Fruit fly (Drosophila melanogaster) whole organism, embryonic: ENCODE results near the gene CG7728.

ENCODE experiments used
- B-H1 ChIP-seq: fragments of 200-800 bp; sonication (Bioruptor generic); IDR thresholded peaks from 3 replicates; pipeline ENCODE4 v1.3.6; 2022; ENCODE audit warnings: missing biosample characterization, missing genetic modification characterization
- CG10431 ChIP-seq: fragments of 200-800 bp; sonication (Bioruptor generic); optimal IDR thresholded peaks from 3 replicates; lab custom pipeline; 2018; ENCODE audit warnings: missing biosample characterization, mild to moderate bottlenecking, missing genetic modification characterization
- CG12071 ChIP-seq: fragments of 200-800 bp; sonication (Bioruptor generic); optimal IDR thresholded peaks from 3 replicates; lab custom pipeline; 2018; ENCODE audit warnings: missing biosample characterization, mild to moderate bottlenecking, missing genetic modification characterization
- CG12219 ChIP-seq: fragments of 200-800 bp; sonication (Bioruptor generic); optimal IDR thresholded peaks from 3 replicates; lab custom pipeline; 2018; ENCODE audit warnings: missing biosample characterization, mild to moderate bottlenecking, missing genetic modification characterization
- CG13894 ChIP-seq: fragments of 200-800 bp; sonication (Bioruptor generic); optimal IDR thresholded peaks from 3 replicates; lab custom pipeline; 2018; ENCODE audit warnings: missing biosample characterization, mild to moderate bottlenecking, missing genetic modification characterization, moderate library complexity
- CG15073 ChIP-seq: fragments of 200-800 bp; sonication (Bioruptor generic); optimal IDR thresholded peaks from 2 replicates; lab custom pipeline; 2016; ENCODE audit warnings: missing biosample characterization, missing genetic modification characterization
- CG1529 ChIP-seq: fragments of 200-800 bp; sonication (Bioruptor generic); optimal IDR thresholded peaks from 3 replicates; lab custom pipeline; 2018; ENCODE audit warnings: missing biosample characterization, missing genetic modification characterization
- CG1792 ChIP-seq: fragments of 200-800 bp; sonication (Bioruptor generic); optimal IDR thresholded peaks from 2 replicates; lab custom pipeline; 2016; ENCODE audit warnings: missing biosample characterization, missing genetic modification characterization
- CG1832 ChIP-seq: fragments of 200-800 bp; sonication (Bioruptor generic); optimal IDR thresholded peaks from 2 replicates; lab custom pipeline; 2017; ENCODE audit warnings: missing biosample characterization, mild to moderate bottlenecking, missing genetic modification characterization, inconsistent platforms
- CG18619 ChIP-seq: fragments of 200-800 bp; sonication (Bioruptor generic); optimal IDR thresholded peaks from 3 replicates; lab custom pipeline; 2017; ENCODE audit warnings: missing biosample characterization, mild to moderate bottlenecking, missing genetic modification characterization
- CG30020 ChIP-seq: fragments of 200-800 bp; optimal IDR thresholded peaks from 2 replicates; lab custom pipeline; 2019; ENCODE audit warnings: missing biosample characterization, mild to moderate bottlenecking, missing genetic modification characterization, moderate library complexity
- CG3163 ChIP-seq: fragments of 200-800 bp; sonication (Bioruptor generic); optimal IDR thresholded peaks from 3 replicates; lab custom pipeline; 2016; ENCODE audit warnings: missing biosample characterization, missing genetic modification characterization
- CG32772 ChIP-seq: fragments of 200-800 bp; sonication (Bioruptor generic); IDR thresholded peaks from 2 replicates; pipeline ENCODE4 v1.3.6; 2022; ENCODE audit warnings: missing biosample characterization, missing genetic modification characterization
- CG4360 ChIP-seq: fragments of 200-800 bp; sonication (Bioruptor generic); IDR thresholded peaks from 2 replicates; pipeline ENCODE4 v1.3.6; 2022; ENCODE audit warnings: missing biosample characterization, missing genetic modification characterization
- CG4730 ChIP-seq: fragments of 200-800 bp; sonication (Bioruptor generic); IDR thresholded peaks from 2 replicates; pipeline ENCODE4 v1.3.6; 2022; ENCODE audit warnings: missing biosample characterization, missing genetic modification characterization
- CG6254 ChIP-seq: fragments of 200-800 bp; sonication (Bioruptor generic); optimal IDR thresholded peaks from 3 replicates; lab custom pipeline; 2017; ENCODE audit warnings: mild to moderate bottlenecking, missing biosample characterization, missing genetic modification reagents, missing genetic modification characterization
- CG7357 ChIP-seq: fragments of 200-800 bp; sonication (Bioruptor generic); IDR thresholded peaks from 3 replicates; pipeline ENCODE4 v1.3.6; 2022; ENCODE audit warnings: missing biosample characterization, missing genetic modification characterization
- D19A ChIP-seq: fragments of 200-800 bp; optimal IDR thresholded peaks from 3 replicates; lab custom pipeline; 2019; ENCODE audit warnings: missing biosample characterization, mild to moderate bottlenecking, missing genetic modification characterization, moderate library complexity
- Eip74EF ChIP-seq, 2 experiments: fragments of 200-800 bp in 1 of 2; fragments of >200 bp in 1 of 2; sonication (Bioruptor generic) in 1 of 2; optimal IDR thresholded peaks; 2 replicates each; lab custom pipeline; 2017 to 2019; ENCODE audit warnings: missing biosample characterization in 2 of 2, missing genetic modification characterization in 2 of 2, mild to moderate bottlenecking in 1 of 2, moderate library complexity in 1 of 2
- Elba2 ChIP-seq: fragments of 200-800 bp; sonication (Bioruptor generic); optimal IDR thresholded peaks from 3 replicates; lab custom pipeline; 2016; ENCODE audit warnings: missing biosample characterization, missing genetic modification characterization
- Gug ChIP-seq: fragments of 200-800 bp; sonication (Bioruptor generic); IDR thresholded peaks from 4 replicates; pipeline ENCODE4 v1.3.6; 2022; ENCODE audit warnings: missing biosample characterization, missing genetic modification characterization
- HmgD ChIP-seq: fragments of 200-800 bp; sonication (Bioruptor generic); optimal IDR thresholded peaks from 3 replicates; lab custom pipeline; 2016; ENCODE audit warnings: missing biosample characterization, missing genetic modification characterization
- HmgZ ChIP-seq: fragments of 200-800 bp; sonication (Bioruptor generic); optimal IDR thresholded peaks from 2 replicates; lab custom pipeline; 2018; ENCODE audit warnings: missing biosample characterization, mild to moderate bottlenecking, missing genetic modification characterization
- Lim3 ChIP-seq: fragments of 200-800 bp; sonication (Bioruptor generic); IDR thresholded peaks from 2 replicates; pipeline ENCODE4 v1.3.6; 2022; ENCODE audit warnings: missing biosample characterization, missing genetic modification characterization
- Mrtf ChIP-seq: fragments of 200-800 bp; sonication (Bioruptor generic); IDR thresholded peaks from 3 replicates; pipeline ENCODE4 v1.3.6; 2022; ENCODE audit warnings: missing biosample characterization, missing genetic modification characterization
- Nf-YA ChIP-seq: fragments of 200-800 bp; sonication (Bioruptor generic); IDR thresholded peaks from 2 replicates; pipeline ENCODE4 v1.3.6; 2022; ENCODE audit warnings: missing biosample characterization, missing genetic modification characterization
- NfI ChIP-seq: fragments of 200-800 bp; sonication (Bioruptor generic); optimal IDR thresholded peaks from 3 replicates; lab custom pipeline; 2018; ENCODE audit warnings: missing biosample characterization, mild to moderate bottlenecking, missing genetic modification characterization, moderate library complexity
- Taf1 ChIP-seq: fragments of 200-800 bp; sonication (Bioruptor generic); IDR thresholded peaks from 2 replicates; pipeline ENCODE4 v1.3.6; 2022; ENCODE audit warnings: missing biosample characterization, missing genetic modification characterization
- ac ChIP-seq: fragments of 200-800 bp; sonication (Bioruptor generic); optimal IDR thresholded peaks from 3 replicates; lab custom pipeline; 2017; ENCODE audit warnings: missing biosample characterization, mild to moderate bottlenecking, missing genetic modification characterization
- chinmo ChIP-seq: fragments of 200-800 bp; sonication (Bioruptor generic); IDR thresholded peaks from 4 replicates; pipeline ENCODE4 v1.3.6; 2022; ENCODE audit warnings: missing biosample characterization, missing genetic modification characterization; ENCODE audit not compliant: partially characterized antibody
- crc ChIP-seq: fragments of 200-800 bp; sonication (Bioruptor generic); optimal IDR thresholded peaks from 2 replicates; lab custom pipeline; 2016; ENCODE audit warnings: missing biosample characterization, missing genetic modification characterization
- da ChIP-seq: fragments of 200-800 bp; sonication (Bioruptor generic); optimal IDR thresholded peaks from 2 replicates; lab custom pipeline; 2016; ENCODE audit warnings: missing biosample characterization, missing genetic modification characterization
- en ChIP-seq: fragments of 200-800 bp; sonication (Bioruptor generic); optimal IDR thresholded peaks from 2 replicates; lab custom pipeline; 2016; ENCODE audit warnings: missing biosample characterization, missing genetic modification characterization
- fru ChIP-seq: fragments of >200 bp; optimal IDR thresholded peaks from 2 replicates; lab custom pipeline; 2017
- hkb ChIP-seq, 2 experiments: fragments of 200-800 bp in 1 of 2; fragments of >200 bp in 1 of 2; sonication (Bioruptor generic) in 1 of 2; IDR thresholded peaks in 1 of 2; optimal IDR thresholded peaks in 1 of 2; 2 replicates each; pipeline versions ENCODE4 v1.3.6 to Lab custom; 2017 to 2022; ENCODE audit warnings: missing biosample characterization in 1 of 2, missing genetic modification characterization in 1 of 2
- jigr1 ChIP-seq: fragments of 200-800 bp; sonication (Bioruptor generic); IDR thresholded peaks from 3 replicates; pipeline ENCODE4 v1.3.6; 2022; ENCODE audit warnings: missing biosample characterization, missing genetic modification characterization
- mld ChIP-seq: fragments of 200-800 bp; sonication (Bioruptor generic); IDR thresholded peaks from 3 replicates; pipeline ENCODE4 v1.3.6; 2022; ENCODE audit warnings: missing biosample characterization, missing genetic modification characterization; ENCODE audit not compliant: partially characterized antibody
- nerfin-1 ChIP-seq: fragments of 200-800 bp; sonication (Bioruptor generic); optimal IDR thresholded peaks from 3 replicates; lab custom pipeline; 2019; ENCODE audit warnings: missing biosample characterization, mild to moderate bottlenecking, missing genetic modification characterization, moderate library complexity
- odd ChIP-seq: fragments of 200-800 bp; sonication (Bioruptor generic); optimal IDR thresholded peaks from 2 replicates; lab custom pipeline; 2017; ENCODE audit warnings: missing biosample characterization, mild to moderate bottlenecking, missing genetic modification characterization
- otp ChIP-seq: fragments of 200-800 bp; sonication (Bioruptor generic); IDR thresholded peaks from 3 replicates; pipeline ENCODE4, ENCODE4 v1.3.6; 2022; ENCODE audit warnings: missing biosample characterization, missing genetic modification characterization
- p53 ChIP-seq: fragments of 200-800 bp; sonication (Bioruptor generic); optimal IDR thresholded peaks from 2 replicates; lab custom pipeline; 2016; ENCODE audit warnings: missing biosample characterization, missing genetic modification characterization
- pan ChIP-seq, 4 experiments: fragments of >200 bp in 3 of 4; fragments of 200-800 bp in 1 of 4; sonication (Bioruptor generic) in 1 of 4; optimal IDR thresholded peaks in 3 of 4; IDR thresholded peaks in 1 of 4; 2 replicates each; pipeline versions ENCODE4 v1.3.6 to Lab custom; 2017 to 2022; ENCODE audit warnings: missing biosample characterization in 2 of 4, missing genetic modification characterization in 2 of 4, mixed read lengths in 1 of 4
- pfk ChIP-seq: fragments of 200-800 bp; sonication (Bioruptor generic); optimal IDR thresholded peaks from 2 replicates; lab custom pipeline; 2018; ENCODE audit warnings: missing biosample characterization, mild to moderate bottlenecking, missing genetic modification characterization, moderate library complexity
- ranshi ChIP-seq: fragments of 200-800 bp; sonication (Bioruptor generic); IDR thresholded peaks from 2 replicates; pipeline ENCODE4 v1.3.6; 2022; ENCODE audit warnings: missing biosample characterization, missing genetic modification characterization
- rib ChIP-seq: fragments of 200-800 bp; sonication (Bioruptor generic); IDR thresholded peaks from 2 replicates; pipeline ENCODE4 v1.3.6; 2022; ENCODE audit warnings: missing biosample characterization, missing genetic modification characterization
- salm ChIP-seq: fragments of 200-800 bp; sonication (Bioruptor generic); optimal IDR thresholded peaks from 2 replicates; lab custom pipeline; 2018; ENCODE audit warnings: missing biosample characterization, mild to moderate bottlenecking, missing genetic modification characterization
- shn ChIP-seq: fragments of 200-800 bp; sonication (Bioruptor generic); optimal IDR thresholded peaks from 3 replicates; lab custom pipeline; 2016; ENCODE audit warnings: missing biosample characterization, missing genetic modification characterization
- usp ChIP-seq: fragments of >200 bp; optimal IDR thresholded peaks from 2 replicates; lab custom pipeline; 2017; ENCODE audit warnings: missing biosample characterization, missing genetic modification characterization
- vnd ChIP-seq: fragments of 200-800 bp; sonication (Bioruptor generic); IDR thresholded peaks from 3 replicates; pipeline ENCODE4 v1.3.6; 2022; ENCODE audit warnings: missing biosample characterization, missing genetic modification characterization; ENCODE audit not compliant: partially characterized antibody

The CG7728 gene

DNA sequence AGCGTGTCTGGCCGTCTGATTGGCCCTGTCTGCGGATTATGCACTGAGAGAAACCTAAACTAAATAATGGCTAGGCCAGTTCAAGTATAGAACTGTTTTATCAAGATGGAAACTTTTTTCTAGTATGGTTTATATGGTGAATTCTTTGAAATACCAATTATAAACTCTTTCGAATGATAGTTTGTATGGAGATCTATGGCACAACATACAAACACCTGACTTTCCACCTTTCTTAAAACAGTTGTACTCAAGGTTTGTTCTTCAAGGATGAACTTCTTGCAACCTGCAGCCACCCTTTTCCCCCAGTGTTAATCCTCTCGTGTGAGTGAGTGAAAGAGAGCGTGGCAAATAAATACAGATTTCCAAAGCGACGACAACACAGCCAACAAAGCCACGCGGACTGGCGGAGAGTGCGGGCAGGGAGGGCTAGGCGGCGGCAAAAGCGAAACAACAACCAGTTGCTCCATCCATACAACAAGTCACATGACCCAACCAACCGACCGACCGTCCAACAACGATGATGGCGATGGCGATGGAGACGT lies 12.0 kb upstream of the CG7728 start (continued):
- TF ChIP-seq HmgZ, result peak; percentile 80
- peak; percentile 65; the same call in 1 of the 2 replicates for TF ChIP-seq Lim3 (GFP tag; lab: Robert Waterston, UW)
- TF ChIP-seq da (GFP tag; lab: Kevin White, UChicago), result peak; percentile 78
- peak; percentile 79 for TF ChIP-seq salm
- TF ChIP-seq shn (GFP tag; lab: Kevin White, UChicago), result peak; percentile 92
- TF ChIP-seq pan (optimal IDR thresholded peaks at IDR 0.05; lab: Kevin White, UChicago), result no peak
- peak in 1 of 2 experiments; percentile 89 for TF ChIP-seq pan (GFP tag; optimal IDR thresholded peaks at IDR 0.05 in 1 of 2, IDR thresholded peaks at IDR 0.05 in 1 of 2)
- peak; percentile 74 for TF ChIP-seq odd (GFP tag; lab: Kevin White, UChicago)
- TF ChIP-seq HmgD (GFP tag; lab: Kevin White, UChicago), result peak; percentile 78
- peak; percentile 87 for TF ChIP-seq CG12219 (GFP tag; lab: Kevin White, UChicago)
- TF ChIP-seq CG15073 (GFP tag; lab: Kevin White, UChicago), result peak; percentile 35
- TF ChIP-seq otp (GFP tag; lab: Robert Waterston, UW), result no peak; the same call in 1 of the 3 replicates
- peak; percentile 50 for TF ChIP-seq nerfin-1
- peak; percentile 43 for TF ChIP-seq CG10431 (GFP tag; lab: Kevin White, UChicago)
- peak; percentile 78 for TF ChIP-seq CG32772 (GFP tag; lab: Robert Waterston, UW)
- TF ChIP-seq D19A (tag; lab: Kevin White, UChicago), result peak; percentile 72
- TF ChIP-seq usp, result no peak
- TF ChIP-seq CG18619, result peak; percentile 88
- peak; percentile 67; the same call in 1 of the 2 replicates for TF ChIP-seq rib
- TF ChIP-seq ranshi (GFP tag; lab: Robert Waterston, UW), result peak; percentile 83
- TF ChIP-seq Taf1 (GFP tag; lab: Robert Waterston, UW), result peak; percentile 67
- peak; percentile 46; the same call in 1 of the 2 replicates for TF ChIP-seq Nf-YA
- no peak for TF ChIP-seq fru (lab: Kevin White, UChicago)
- TF ChIP-seq Elba2 (GFP tag; lab: Kevin White, UChicago), result peak; percentile 33
- TF ChIP-seq CG30020 (tag; lab: Kevin White, UChicago), result peak; percentile 55
- TF ChIP-seq CG13894 (tag; lab: Kevin White, UChicago), result peak; percentile 40
- peak; percentile 76 for TF ChIP-seq CG3163
- TF ChIP-seq NfI (GFP tag; lab: Kevin White, UChicago), result peak; percentile 83
- no peak for TF ChIP-seq vnd (GFP tag; lab: Robert Waterston, UW)
- TF ChIP-seq CG1529 (GFP tag; lab: Kevin White, UChicago), result peak; percentile 70
- peak; percentile 83 for TF ChIP-seq CG7357 (GFP tag; lab: Robert Waterston, UW)
- TF ChIP-seq Eip74EF (GFP tag; optimal IDR thresholded peaks at IDR 0.05; lab: Kevin White, UChicago), result peak in 1 of 2 experiments; percentile 82
- no peak for TF ChIP-seq pfk (GFP tag; lab: Kevin White, UChicago)
- peak; percentile 28 for TF ChIP-seq CG1832
- TF ChIP-seq hkb (optimal IDR thresholded peaks at IDR 0.05; lab: Kevin White, UChicago), result no peak
- TF ChIP-seq hkb (GFP tag; IDR thresholded peaks at IDR 0.05; lab: Robert Waterston, UW), result peak; percentile 89
- TF ChIP-seq jigr1, result peak; percentile 83
- peak; percentile 83 for TF ChIP-seq p53
- TF ChIP-seq Mrtf (GFP tag; lab: Robert Waterston, UW), result no peak; the same call in 1 of the 3 replicates
- TF ChIP-seq CG12071 (GFP tag; lab: Kevin White, UChicago), result peak; percentile 72
- peak; percentile 73 for TF ChIP-seq B-H1
- peak; percentile 37 for TF ChIP-seq CG6254
- peak; percentile 85 for TF ChIP-seq en
- peak; percentile 88 for TF ChIP-seq crc (GFP tag; lab: Kevin White, UChicago)
- TF ChIP-seq mld, result no peak
- no peak for TF ChIP-seq ac (GFP tag; lab: Kevin White, UChicago)
- TF ChIP-seq Gug (GFP tag; lab: Robert Waterston, UW), result peak; percentile 79
- TF ChIP-seq CG1792 (GFP tag; lab: Kevin White, UChicago), result peak; percentile 87
- peak; percentile 83 for TF ChIP-seq CG4730 (GFP tag; lab: Robert Waterston, UW)
- TF ChIP-seq CG4360 (GFP tag; lab: Robert Waterston, UW), result no peak
- 0 out of 4 replicates have a peak, but pooled peaks have one; percentile 28 for TF ChIP-seq chinmo (GFP tag; lab: Robert Waterston, UW)
